Fruit fly (Drosophila melanogaster): ENCODE results near the gene CG42542.

Gene CG42542

dm6 chr3R:15229329-15229876, 33.0 kb downstream of the CG42542 start, which contains the start of the genes Art3 and mRpS10 (continued):
- TF ChIP-seq CG11294 (GFP tag; IDR thresholded peaks at IDR 0.05) (peak; percentile 100), CG6163 (GFP tag; IDR thresholded peaks at IDR 0.05) (peak; percentile 100), CG15336 (GFP tag; IDR thresholded peaks at IDR 0.05) (peak; percentile 100), Eip78C (GFP tag) (peak; percentile 100), acj6 (GFP tag; optimal IDR thresholded peaks at IDR 0.05) (peak; percentile 100), Eip93F (GFP tag; optimal IDR thresholded peaks at IDR 0.05) (peak; percentile 98), fd85E (GFP tag; optimal IDR thresholded peaks at IDR 0.05) (peak; percentile 98), salr (GFP tag; optimal IDR thresholded peaks at IDR 0.05) (peak; percentile 100), CG8632 (GFP tag; optimal IDR thresholded peaks at IDR 0.05) (peak; percentile 100), esn (GFP tag; optimal IDR thresholded peaks at IDR 0.05) (peak; percentile 100), dsx (GFP tag; optimal IDR thresholded peaks at IDR 0.05; ENCODE audit: poor library complexity, severe bottlenecking) (peak; percentile 99), Smox (GFP tag; optimal IDR thresholded peaks at IDR 0.05) (peak; percentile 100), CG6792 (GFP tag; optimal IDR thresholded peaks at IDR 0.05) (peak; percentile 100), CG9139 (GFP tag; optimal IDR thresholded peaks at IDR 0.05) (peak; percentile 99)

- TF ChIP-seq fd59A (GFP tag; optimal IDR thresholded peaks at IDR 0.05), result no peak
- TF ChIP-seq salr (GFP tag; optimal IDR thresholded peaks at IDR 0.05), result no peak
- no peak for TF ChIP-seq CG1621 (tag; optimal IDR thresholded peaks at IDR 0.05)
- TF ChIP-seq CG6276 (GFP tag; optimal IDR thresholded peaks at IDR 0.05), result no peak
- no peak for TF ChIP-seq Sox102F (GFP tag; optimal IDR thresholded peaks at IDR 0.05)
- TF ChIP-seq vri (GFP tag; optimal IDR thresholded peaks at IDR 0.05), result no peak
- TF ChIP-seq CG11762 (GFP tag; optimal IDR thresholded peaks at IDR 0.05; ENCODE audit: insufficient read depth), result no peak
- no peak for TF ChIP-seq Hr4 (GFP tag; optimal IDR thresholded peaks at IDR 0.05)
- no peak for TF ChIP-seq CG10631 (GFP tag; optimal IDR thresholded peaks at IDR 0.05)
- no peak for TF ChIP-seq Hr39 (GFP tag; optimal IDR thresholded peaks at IDR 0.05)
- no peak for TF ChIP-seq CG10669 (GFP tag; optimal IDR thresholded peaks at IDR 0.05)
- TF ChIP-seq CG8119 (GFP tag; IDR thresholded peaks at IDR 0.05), result no peak
- TF ChIP-seq CG9139 (GFP tag; optimal IDR thresholded peaks at IDR 0.05), result no peak
These were observed 33.9 kb downstream of the CG42542 start, which contains the start of gene CG34316 for dm6 chr3R:15230285-15230684. Gene CG34316, plus strand, starts transcription at chr3R:15230585.

- TF ChIP-seq cyc (GFP tag; optimal IDR thresholded peaks at IDR 0.05) (no peak), CG1621 (tag; optimal IDR thresholded peaks at IDR 0.05) (no peak), vri (GFP tag; optimal IDR thresholded peaks at IDR 0.05) (no peak)
These were observed 35.3 kb downstream of the CG42542 start for dm6 chr3R:15231635-15232138.

- TF ChIP-seq CG4318 (GFP tag; optimal IDR thresholded peaks at IDR 0.05) (peak; percentile 73), Ets96B (tag; optimal IDR thresholded peaks at IDR 0.05) (no peak), CG6792 (GFP tag; optimal IDR thresholded peaks at IDR 0.05) (peak; percentile 46), CG1621 (tag; optimal IDR thresholded peaks at IDR 0.05) (no peak), CG32006 (GFP tag; optimal IDR thresholded peaks at IDR 0.05) (no peak), CG8632 (GFP tag; optimal IDR thresholded peaks at IDR 0.05) (no peak), OdsH (GFP tag; optimal IDR thresholded peaks at IDR 0.05) (no peak), Lpt (GFP tag; optimal IDR thresholded peaks at IDR 0.05) (no peak), Met (GFP tag; optimal IDR thresholded peaks at IDR 0.05) (no peak), lz (GFP tag; optimal IDR thresholded peaks at IDR 0.05) (peak; percentile 74), Sox14 (GFP tag; optimal IDR thresholded peaks at IDR 0.05) (no peak), eg (GFP tag; IDR thresholded peaks at IDR 0.05) (peak; percentile 81), CG3919 (GFP tag; optimal IDR thresholded peaks at IDR 0.05) (no peak), fkh (GFP tag; optimal IDR thresholded peaks at IDR 0.05) (no peak), Hr39 (GFP tag; optimal IDR thresholded peaks at IDR 0.05) (peak; percentile 88), net (GFP tag; optimal IDR thresholded peaks at IDR 0.05) (no peak), CG10631 (GFP tag; optimal IDR thresholded peaks at IDR 0.05) (peak; percentile 82), CG6808 (GFP tag; optimal IDR thresholded peaks at IDR 0.05) (no peak), Hr4 (GFP tag; optimal IDR thresholded peaks at IDR 0.05) (peak; percentile 76), CG15336 (GFP tag; IDR thresholded peaks at IDR 0.05) (no peak), svp (GFP tag) (peak; percentile 71), CG8319 (GFP tag; optimal IDR thresholded peaks at IDR 0.05) (peak; percentile 21), Gug (GFP tag; IDR thresholded peaks at IDR 0.05) (peak; percentile 72), spab (GFP tag; optimal IDR thresholded peaks at IDR 0.05) (no peak)
These were observed 46.0 kb downstream of the CG42542 start, which contains the start of the genes tefu and Hsc70-4 for dm6 chr3R:15242186-15243045. Gene tefu, minus strand, starts transcription at chr3R:15242236. Gene Hsc70-4, plus strand, starts transcription at chr3R:15242687.
